Fruit fly (Drosophila melanogaster) whole organism, embryonic: Measurements from ENCODE around the gene CG13365.

Experiments
- Abd-B ChIP-seq: fragments of 200-800 bp; sonication (Bioruptor generic); optimal IDR thresholded peaks from 2 replicates; lab custom pipeline; 2018; ENCODE audit warnings: missing biosample characterization, mild to moderate bottlenecking, missing genetic modification characterization, moderate library complexity
- Atf-2 ChIP-seq: fragments of 200-800 bp; sonication (Bioruptor generic); optimal IDR thresholded peaks from 2 replicates; lab custom pipeline; 2016; ENCODE audit warnings: missing biosample characterization, missing genetic modification characterization
- Bdp1 ChIP-seq: fragments of 200-800 bp; sonication (Bioruptor generic); optimal IDR thresholded peaks from 3 replicates; lab custom pipeline; 2016; ENCODE audit warnings: missing biosample characterization, missing genetic modification characterization
- CG10979 ChIP-seq: fragments of 200-800 bp; sonication (Bioruptor generic); optimal IDR thresholded peaks from 2 replicates; lab custom pipeline; 2018; ENCODE audit warnings: missing biosample characterization, mild to moderate bottlenecking, missing genetic modification characterization, moderate library complexity
- CG11504 ChIP-seq: fragments of 200-800 bp; sonication (Bioruptor generic); optimal IDR thresholded peaks from 3 replicates; lab custom pipeline; 2019; ENCODE audit warnings: missing biosample characterization, mild to moderate bottlenecking, missing genetic modification characterization, moderate library complexity
- CG13775 ChIP-seq: fragments of 200-800 bp; sonication (Bioruptor generic); optimal IDR thresholded peaks from 3 replicates; lab custom pipeline; 2017; ENCODE audit warnings: missing biosample characterization, mild to moderate bottlenecking, missing genetic modification characterization
- CG14860 ChIP-seq: fragments of 200-800 bp; sonication (Bioruptor generic); IDR thresholded peaks from 3 replicates; pipeline ENCODE4 v1.3.6; 2022; ENCODE audit warnings: missing biosample characterization, missing genetic modification characterization; ENCODE audit not compliant: partially characterized antibody
- CG14965 ChIP-seq: fragments of 200-800 bp; sonication (Bioruptor generic); optimal IDR thresholded peaks from 2 replicates; lab custom pipeline; 2016; ENCODE audit warnings: missing biosample characterization, missing genetic modification characterization, borderline replicate concordance
- CG16815 ChIP-seq: fragments of 200-800 bp; sonication (Bioruptor generic); optimal IDR thresholded peaks from 3 replicates; lab custom pipeline; 2017; ENCODE audit warnings: missing biosample characterization, mild to moderate bottlenecking, missing genetic modification characterization
- CG17328 ChIP-seq: fragments of 200-800 bp; sonication (Bioruptor generic); IDR thresholded peaks from 2 replicates; pipeline ENCODE4 v1.3.6; 2022; ENCODE audit warnings: missing biosample characterization, missing genetic modification characterization
- CG17912 ChIP-seq: fragments of 200-800 bp; sonication (Bioruptor generic); optimal IDR thresholded peaks from 2 replicates; lab custom pipeline; 2018; ENCODE audit warnings: missing biosample characterization, mild to moderate bottlenecking, missing genetic modification characterization
- CG2199 ChIP-seq: fragments of 200-800 bp; sonication (Bioruptor generic); IDR thresholded peaks from 3 replicates; pipeline ENCODE4 v1.3.6; 2022; ENCODE audit warnings: missing biosample characterization, missing genetic modification characterization
- CG2889 ChIP-seq: fragments of 200-800 bp; sonication (Bioruptor generic); IDR thresholded peaks from 3 replicates; pipeline ENCODE4 v1.3.6; 2022; ENCODE audit warnings: missing biosample characterization, missing genetic modification characterization
- CG34224 ChIP-seq: fragments of 200-800 bp; sonication (Bioruptor generic); IDR thresholded peaks from 3 replicates; pipeline ENCODE4 v1.3.6; 2022; ENCODE audit warnings: missing biosample characterization, missing genetic modification characterization; ENCODE audit not compliant: partially characterized antibody
- CG43689 ChIP-seq: fragments of 200-800 bp; sonication (Bioruptor generic); IDR thresholded peaks from 2 replicates; pipeline ENCODE4 v1.3.6; 2022; ENCODE audit warnings: missing biosample characterization, missing genetic modification characterization
- CG7372 ChIP-seq: fragments of 200-800 bp; sonication (Bioruptor generic); IDR thresholded peaks from 2 replicates; pipeline ENCODE4 v1.3.6; 2022; ENCODE audit warnings: missing biosample characterization, missing genetic modification characterization
- CG7556 ChIP-seq: fragments of 200-800 bp; sonication (Bioruptor generic); optimal IDR thresholded peaks from 2 replicates; lab custom pipeline; 2017; ENCODE audit warnings: missing biosample characterization, mild to moderate bottlenecking, missing genetic modification characterization
- CG9437 ChIP-seq: fragments of 200-800 bp; sonication (Bioruptor generic); optimal IDR thresholded peaks from 2 replicates; lab custom pipeline; 2018; ENCODE audit warnings: missing biosample characterization, mild to moderate bottlenecking, missing genetic modification characterization
- CG9817 ChIP-seq: fragments of 200-800 bp; sonication (Bioruptor generic); optimal IDR thresholded peaks from 2 replicates; lab custom pipeline; 2018; ENCODE audit warnings: missing biosample characterization, mild to moderate bottlenecking, missing genetic modification characterization, moderate library complexity
- CrebB ChIP-seq: fragments of 200-800 bp; sonication (Bioruptor generic); optimal IDR thresholded peaks from 3 replicates; lab custom pipeline; 2018; ENCODE audit warnings: missing biosample characterization, mild to moderate bottlenecking, missing genetic modification characterization
- D19B ChIP-seq: fragments of 200-800 bp; sonication (Bioruptor generic); optimal IDR thresholded peaks from 2 replicates; lab custom pipeline; 2017; ENCODE audit warnings: missing biosample characterization, mild to moderate bottlenecking, missing genetic modification characterization
- Dll ChIP-seq: fragments of 200-800 bp; sonication (Bioruptor generic); IDR thresholded peaks from 4 replicates; pipeline ENCODE4 v1.3.6; 2022; ENCODE audit warnings: missing biosample characterization, missing genetic modification characterization; ENCODE audit not compliant: partially characterized antibody
- Dp ChIP-seq: fragments of 200-800 bp; sonication (Bioruptor generic); optimal IDR thresholded peaks from 2 replicates; lab custom pipeline; 2018; ENCODE audit warnings: missing biosample characterization, mild to moderate bottlenecking, missing genetic modification characterization, moderate library complexity
- Gsc ChIP-seq: fragments of 200-800 bp; sonication (Bioruptor generic); IDR thresholded peaks from 2 replicates; pipeline ENCODE4 v1.3.6; 2022; ENCODE audit warnings: missing biosample characterization, missing genetic modification characterization
- HmgZ ChIP-seq: fragments of 200-800 bp; sonication (Bioruptor generic); optimal IDR thresholded peaks from 2 replicates; lab custom pipeline; 2018; ENCODE audit warnings: missing biosample characterization, mild to moderate bottlenecking, missing genetic modification characterization
- Hmr ChIP-seq: fragments of 200-800 bp; sonication (Bioruptor generic); optimal IDR thresholded peaks from 3 replicates; lab custom pipeline; 2017; ENCODE audit warnings: mild to moderate bottlenecking, missing biosample characterization, missing genetic modification reagents, missing genetic modification characterization
- Nf-YA ChIP-seq: fragments of 200-800 bp; sonication (Bioruptor generic); IDR thresholded peaks from 2 replicates; pipeline ENCODE4 v1.3.6; 2022; ENCODE audit warnings: missing biosample characterization, missing genetic modification characterization
- Nf-YC ChIP-seq: fragments of 200-800 bp; optimal IDR thresholded peaks from 3 replicates; lab custom pipeline; 2019; ENCODE audit warnings: missing biosample characterization, mild to moderate bottlenecking, missing genetic modification characterization, moderate library complexity
- Ptx1 ChIP-seq: fragments of 200-800 bp; sonication (Bioruptor generic); IDR thresholded peaks from 2 replicates; pipeline ENCODE4 v1.3.6; 2022; ENCODE audit warnings: missing biosample characterization, missing genetic modification characterization
- Side ChIP-seq: fragments of 200-800 bp; sonication (Bioruptor generic); optimal IDR thresholded peaks from 2 replicates; lab custom pipeline; 2016; ENCODE audit warnings: missing biosample characterization, missing genetic modification characterization
- Sox100B ChIP-seq: fragments of 200-800 bp; sonication (Bioruptor generic); optimal IDR thresholded peaks from 3 replicates; lab custom pipeline; 2018; ENCODE audit warnings: missing biosample characterization, mild to moderate bottlenecking, missing genetic modification characterization
- YL-1 ChIP-seq: fragments of 200-800 bp; sonication (Bioruptor generic); optimal IDR thresholded peaks from 3 replicates; lab custom pipeline; 2017; ENCODE audit warnings: missing biosample characterization, mild to moderate bottlenecking, missing genetic modification characterization
- aop ChIP-seq: fragments of 200-800 bp; sonication (Bioruptor generic); IDR thresholded peaks from 2 replicates; pipeline ENCODE4 v1.3.6; 2022; ENCODE audit warnings: missing biosample characterization, missing genetic modification characterization
- ap ChIP-seq: fragments of 200-800 bp; sonication (Bioruptor generic); IDR thresholded peaks from 2 replicates; pipeline ENCODE4 v1.3.6; 2022; ENCODE audit warnings: missing biosample characterization, missing genetic modification characterization
- bbx ChIP-seq: fragments of 200-800 bp; sonication (Bioruptor generic); IDR thresholded peaks from 2 replicates; pipeline ENCODE4 v1.3.6; 2022; ENCODE audit warnings: missing biosample characterization, missing genetic modification characterization; ENCODE audit not compliant: partially characterized antibody
- bcd ChIP-seq: fragments of 200-800 bp; sonication (Bioruptor generic); optimal IDR thresholded peaks from 2 replicates; lab custom pipeline; 2017; ENCODE audit warnings: missing biosample characterization, mild to moderate bottlenecking, missing genetic modification characterization
- bigmax ChIP-seq: fragments of 200-800 bp; sonication (Bioruptor generic); optimal IDR thresholded peaks from 2 replicates; lab custom pipeline; 2018; ENCODE audit warnings: missing biosample characterization, mild to moderate bottlenecking, missing genetic modification characterization
- bsh ChIP-seq, 2 experiments: fragments of 200-800 bp; sonication (Bioruptor generic); optimal IDR thresholded peaks; 2 replicates each; lab custom pipeline; 2017 to 2018; ENCODE audit warnings: mild to moderate bottlenecking in 2 of 2, missing biosample characterization in 2 of 2, missing genetic modification characterization in 2 of 2, moderate library complexity in 1 of 2
- cg ChIP-seq: fragments of 200-800 bp; sonication (Bioruptor generic); optimal IDR thresholded peaks from 3 replicates; lab custom pipeline; 2019; ENCODE audit warnings: missing biosample characterization, mild to moderate bottlenecking, missing genetic modification characterization, moderate library complexity
- cwo ChIP-seq: fragments of 200-800 bp; sonication (Bioruptor generic); optimal IDR thresholded peaks from 3 replicates; lab custom pipeline; 2017; ENCODE audit warnings: missing biosample characterization, missing genetic modification characterization, mild to moderate bottlenecking, moderate library complexity, missing genetic modification reagents
- emc ChIP-seq: fragments of 200-800 bp; sonication (Bioruptor generic); optimal IDR thresholded peaks from 2 replicates; lab custom pipeline; 2016; ENCODE audit warnings: missing biosample characterization, missing genetic modification characterization
- jing ChIP-seq: fragments of 200-800 bp; sonication (Bioruptor generic); optimal IDR thresholded peaks from 2 replicates; lab custom pipeline; 2018; ENCODE audit warnings: missing biosample characterization, mild to moderate bottlenecking, missing genetic modification characterization
- jumu ChIP-seq: fragments of 200-800 bp; sonication (Bioruptor generic); optimal IDR thresholded peaks from 3 replicates; lab custom pipeline; 2016; ENCODE audit warnings: missing biosample characterization, missing genetic modification characterization
- klu ChIP-seq: fragments of 200-800 bp; sonication (Bioruptor generic); IDR thresholded peaks from 2 replicates; pipeline ENCODE4 v1.3.6; 2022; ENCODE audit warnings: missing biosample characterization, missing genetic modification characterization
- pum ChIP-seq: fragments of 200-800 bp; sonication (Bioruptor generic); optimal IDR thresholded peaks from 2 replicates; lab custom pipeline; 2016; ENCODE audit warnings: missing biosample characterization, missing genetic modification characterization
- run ChIP-seq: fragments of 200-800 bp; sonication (Bioruptor generic); optimal IDR thresholded peaks from 3 replicates; lab custom pipeline; 2018; ENCODE audit warnings: missing biosample characterization, mild to moderate bottlenecking, missing genetic modification characterization
- stc ChIP-seq: fragments of 200-800 bp; sonication (Bioruptor generic); IDR thresholded peaks from 2 replicates; pipeline ENCODE4 v1.3.6; 2022; ENCODE audit warnings: missing biosample characterization, missing genetic modification characterization
- unc-4 ChIP-seq: fragments of 200-800 bp; sonication (Bioruptor generic); IDR thresholded peaks from 2 replicates; pipeline ENCODE4 v1.3.6; 2022; ENCODE audit warnings: missing biosample characterization, missing genetic modification characterization; ENCODE audit not compliant: partially characterized antibody
- usp ChIP-seq: fragments of >200 bp; optimal IDR thresholded peaks from 2 replicates; lab custom pipeline; 2017; ENCODE audit warnings: missing biosample characterization, missing genetic modification characterization
- vfl ChIP-seq: fragments of 200-800 bp; sonication (Bioruptor generic); optimal IDR thresholded peaks from 2 replicates; lab custom pipeline; 2016; ENCODE audit warnings: missing biosample characterization, missing genetic modification characterization

Gene CG13365

DNA sequence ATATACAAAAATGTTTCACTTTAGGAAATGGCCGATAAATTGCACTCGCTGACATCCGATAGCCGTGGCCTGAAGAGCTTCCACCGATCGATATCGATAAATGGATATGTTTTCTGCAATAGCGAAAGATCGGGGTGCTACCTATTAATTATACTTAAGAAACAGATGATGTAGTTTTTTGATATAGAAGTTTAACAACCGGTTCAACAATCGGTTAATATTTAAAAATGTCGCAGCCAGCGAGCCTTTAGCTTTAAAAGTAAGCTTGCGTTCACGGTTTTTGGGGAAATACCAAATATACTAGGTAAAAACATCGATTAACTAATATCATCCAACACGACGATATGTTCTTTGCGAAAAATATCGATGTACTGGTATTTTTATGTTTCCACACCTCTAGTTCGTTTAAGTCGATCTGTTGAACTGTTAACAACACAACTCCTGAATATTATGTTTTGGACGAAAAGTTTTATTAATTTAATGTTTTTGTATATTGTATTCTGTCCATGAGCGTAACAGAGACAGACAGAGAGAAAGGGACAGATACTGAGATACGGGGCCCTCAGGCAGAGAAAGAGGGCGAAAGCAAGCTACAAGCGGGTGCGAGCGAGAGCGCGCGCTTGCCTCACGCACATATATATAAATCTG, 14.6 kb upstream of the CG13365 start, which contains the start of gene Dredd (continued):
- peak; percentile 84; the same call in 2 of the 3 replicates for TF ChIP-seq CG34224 (GFP tag; lab: Robert Waterston, UW)
- no peak for TF ChIP-seq CG7556 (GFP tag; lab: Kevin White, UChicago)
- no peak for TF ChIP-seq Abd-B (GFP tag; lab: Kevin White, UChicago)
- TF ChIP-seq CG2199 (GFP tag; lab: Robert Waterston, UW), result 0 out of 3 replicates have a peak, but pooled peaks have one; percentile 19
- no peak for TF ChIP-seq bigmax
- no peak for TF ChIP-seq CG14965 (GFP tag; lab: Kevin White, UChicago)
- TF ChIP-seq bcd (GFP tag; lab: Kevin White, UChicago), result no peak
- no peak for TF ChIP-seq Ptx1
- TF ChIP-seq YL-1 (GFP tag; lab: Kevin White, UChicago), result no peak
- TF ChIP-seq CG14860 (GFP tag; lab: Robert Waterston, UW), result peak; percentile 95
- TF ChIP-seq CG9437, result no peak
- TF ChIP-seq run (tag; lab: Kevin White, UChicago), result no peak
- TF ChIP-seq cg, result peak; percentile 42
- no peak for TF ChIP-seq ap (GFP tag; lab: Robert Waterston, UW)
- no peak for TF ChIP-seq emc
- TF ChIP-seq stc (GFP tag; lab: Robert Waterston, UW), result no peak
- TF ChIP-seq Side (GFP tag; lab: Kevin White, UChicago), result no peak
- peak; percentile 93 for TF ChIP-seq Dll (GFP tag; lab: Robert Waterston, UW)
- TF ChIP-seq CG13775, result no peak
- no peak for TF ChIP-seq Atf-2 (GFP tag; lab: Kevin White, UChicago)
- TF ChIP-seq CG9817 (tag; lab: Kevin White, UChicago), result no peak
- no peak for TF ChIP-seq Nf-YA (GFP tag; lab: Robert Waterston, UW)
- TF ChIP-seq HmgZ (tag; lab: Kevin White, UChicago), result no peak
- TF ChIP-seq Nf-YC (tag; lab: Kevin White, UChicago), result no peak
- no peak for TF ChIP-seq CG17912 (GFP tag; lab: Kevin White, UChicago)
- no peak for TF ChIP-seq CG2889 (GFP tag; lab: Robert Waterston, UW)
- no peak for TF ChIP-seq CG10979
- TF ChIP-seq D19B, result peak; percentile 70
- no peak for TF ChIP-seq CG7372 (GFP tag; lab: Robert Waterston, UW)
- peak; percentile 42 for TF ChIP-seq cwo (GFP tag; lab: Kevin White, UChicago)
- no peak for TF ChIP-seq bsh (GFP tag; optimal IDR thresholded peaks at IDR 0.05; lab: Kevin White, UChicago)
- no peak for TF ChIP-seq Gsc (GFP tag; lab: Robert Waterston, UW)
- TF ChIP-seq vfl (GFP tag; lab: Kevin White, UChicago), result no peak
- TF ChIP-seq CrebB (tag; lab: Kevin White, UChicago), result no peak
- TF ChIP-seq jing, result no peak
- TF ChIP-seq usp, result no peak
- TF ChIP-seq CG11504 (tag; lab: Kevin White, UChicago), result no peak
- TF ChIP-seq CG16815 (GFP tag; lab: Kevin White, UChicago), result no peak
- no peak for TF ChIP-seq klu (GFP tag; lab: Robert Waterston, UW)
- no peak for TF ChIP-seq CG17328 (GFP tag; lab: Robert Waterston, UW)
- peak; percentile 94 for TF ChIP-seq unc-4 (GFP tag; lab: Robert Waterston, UW)
- TF ChIP-seq Dp (GFP tag; lab: Kevin White, UChicago), result peak; percentile 39
- TF ChIP-seq Bdp1 (GFP tag; lab: Kevin White, UChicago), result no peak
- peak; percentile 28 for TF ChIP-seq Hmr (GFP tag; lab: Kevin White, UChicago)
- TF ChIP-seq Sox100B (GFP tag; lab: Kevin White, UChicago), result no peak
- no peak for TF ChIP-seq CG43689 (GFP tag; lab: Robert Waterston, UW)
- peak; percentile 84 for TF ChIP-seq bbx (GFP tag; lab: Robert Waterston, UW)
- no peak for TF ChIP-seq jumu (GFP tag; lab: Kevin White, UChicago)
- no peak for TF ChIP-seq pum (GFP tag; lab: Kevin White, UChicago)
- TF ChIP-seq aop, result no peak
